Worm (Caenorhabditis elegans) whole organism, L4 larva: ENCODE measurements around the gene oac-41.

Source experiments
- R02D3.7 ChIP-seq: fragments of 150-350 bp; sonication (generic microtip); optimal IDR thresholded peaks from 3 replicates; lab custom pipeline; 2014; ENCODE audit warnings: missing biosample characterization, missing genetic modification characterization
- ceh-82 ChIP-seq: sonication (generic microtip); optimal IDR thresholded peaks from 2 replicates; lab custom pipeline; 2017; ENCODE audit warnings: missing biosample characterization, missing genetic modification characterization
- fkh-10 ChIP-seq: fragments of 150-350 bp; optimal IDR thresholded peaks from 2 replicates; lab custom pipeline; 2014; ENCODE audit warnings: missing biosample characterization, missing genetic modification reagents, missing genetic modification characterization
- fos-1 ChIP-seq: fragments of 150-350 bp; optimal IDR thresholded peaks from 2 replicates; lab custom pipeline; 2014; ENCODE audit warnings: missing biosample characterization, missing genetic modification characterization
- lsy-2 ChIP-seq, 2 experiments: fragments of 150-350 bp in 1 of 2; sonication (generic microtip) in 1 of 2; optimal IDR thresholded peaks; 2 replicates each; lab custom pipeline; 2014 to 2017; ENCODE audit warnings: missing biosample characterization in 2 of 2, missing genetic modification characterization in 2 of 2
- madf-5 ChIP-seq, 2 experiments: fragments of 200-800 bp; sonication (Bioruptor generic); IDR thresholded peaks; 2 replicates each; pipeline ENCODE4 v1.3.6; 2022; ENCODE audit warnings: missing compliant biosample characterization in 2 of 2, missing genetic modification characterization in 2 of 2
- nhr-10 ChIP-seq: fragments of 150-350 bp; optimal IDR thresholded peaks from 2 replicates; lab custom pipeline; 2014; ENCODE audit warnings: missing biosample characterization, missing genetic modification characterization
- skn-1 ChIP-seq: fragments of 150-350 bp; optimal IDR thresholded peaks from 2 replicates; lab custom pipeline; 2014; ENCODE audit warnings: missing biosample characterization, missing genetic modification characterization

- TF ChIP-seq fkh-10 (GFP tag; lab: Kevin White, UChicago) (no peak), ceh-82 (tag; lab: Kevin White, UChicago) (no peak), nhr-10 (tag; lab: Kevin White, UChicago) (no peak), madf-5 (GFP tag; IDR thresholded peaks at IDR 0.05; lab: Robert Waterston, UW) (no peak), fos-1 (no peak), skn-1 (tag; lab: Kevin White, UChicago) (no peak), R02D3.7 (tag; lab: Kevin White, UChicago) (no peak), lsy-2 (tag; optimal IDR thresholded peaks at IDR 0.05; lab: Kevin White, UChicago) (no peak)
Measured at ce11 chrV:9062341-9062740, 40.4 kb upstream of the oac-41 start, which contains the start of gene C25E10.12.
